Worm (Caenorhabditis elegans) whole organism, early embryonic: ENCODE measurements around the gene F11G11.13.
A peak's percentile ranks its signal among the peaks of the same experiment; 100 is the strongest.

Source experiments
- B0310.2 ChIP-seq: sonication (generic microtip); optimal IDR thresholded peaks from 2 replicates; lab custom pipeline; 2016; ENCODE audit warnings: mild to moderate bottlenecking, missing genetic modification characterization, missing compliant biosample characterization
- F13C5.2 ChIP-seq: sonication (generic microtip); optimal IDR thresholded peaks from 2 replicates; lab custom pipeline; 2017; ENCODE audit warnings: mild to moderate bottlenecking, missing genetic modification characterization, inconsistent platforms, missing compliant biosample characterization
- aly-1 ChIP-seq: sonication (generic microtip); optimal IDR thresholded peaks from 2 replicates; lab custom pipeline; 2016; ENCODE audit warnings: missing genetic modification characterization, missing compliant biosample characterization
- ama-1 ChIP-seq: fragments of 150-350 bp; optimal IDR thresholded peaks from 2 replicates; lab custom pipeline; 2014
- ceh-13 ChIP-seq: fragments of 200-800 bp; sonication (Bioruptor generic); optimal IDR thresholded peaks from 2 replicates; lab custom pipeline; 2018; ENCODE audit warnings: mild to moderate bottlenecking, missing genetic modification characterization, missing compliant biosample characterization
- ceh-36 ChIP-seq: sonication (generic microtip); optimal IDR thresholded peaks from 2 replicates; lab custom pipeline; 2016; ENCODE audit warnings: missing genetic modification characterization, inconsistent platforms, missing compliant biosample characterization
- ets-7 ChIP-seq: sonication (generic microtip); optimal IDR thresholded peaks from 2 replicates; lab custom pipeline; 2016; ENCODE audit warnings: missing genotype, missing genetic modification characterization, missing compliant biosample characterization
- flt-1 ChIP-seq: fragments of 200-800 bp; sonication (Bioruptor generic); IDR thresholded peaks from 2 replicates; pipeline ENCODE4 v1.3.6; 2022; ENCODE audit warnings: missing genetic modification characterization, missing compliant biosample characterization
- hmbx-1 ChIP-seq: sonication (generic microtip); optimal IDR thresholded peaks from 2 replicates; lab custom pipeline; 2016; ENCODE audit warnings: mild to moderate bottlenecking, missing genetic modification characterization, missing compliant biosample characterization
- hmg-4 ChIP-seq: fragments of 200-800 bp; sonication (Bioruptor generic); optimal IDR thresholded peaks from 2 replicates; lab custom pipeline; 2018; ENCODE audit warnings: mild to moderate bottlenecking, missing genetic modification characterization, missing compliant biosample characterization
- hnd-1 ChIP-seq: sonication (generic microtip); optimal IDR thresholded peaks from 2 replicates; lab custom pipeline; 2016; ENCODE audit warnings: missing genetic modification characterization, missing compliant biosample characterization
- pes-1 ChIP-seq: fragments of 200-800 bp; sonication (Bioruptor generic); IDR thresholded peaks from 2 replicates; pipeline ENCODE4 v1.3.6; 2022; ENCODE audit warnings: missing genetic modification reagents, missing genetic modification characterization, missing compliant biosample characterization
- scrt-1 ChIP-seq: fragments of 200-800 bp; sonication (Bioruptor generic); IDR thresholded peaks from 2 replicates; pipeline ENCODE4 v1.3.6; 2022; ENCODE audit warnings: missing genetic modification characterization, missing compliant biosample characterization
- sea-1 ChIP-seq: fragments of 200-800 bp; sonication (Bioruptor generic); conservative IDR thresholded peaks from 2 replicates; pipeline ENCODE4 v1.3.6; 2022; ENCODE audit warnings: missing genetic modification characterization, missing compliant biosample characterization
- tbx-11 ChIP-seq: fragments of 200-800 bp; sonication (Bioruptor generic); IDR thresholded peaks from 2 replicates; pipeline ENCODE4 v1.3.6; 2022; ENCODE audit warnings: missing genetic modification characterization, missing compliant biosample characterization
- tbx-37 ChIP-seq: fragments of 200-800 bp; sonication (Bioruptor generic); conservative IDR thresholded peaks from 2 replicates; pipeline ENCODE4 v1.3.6; 2022; ENCODE audit warnings: missing genetic modification reagents, missing genetic modification characterization, missing compliant biosample characterization
- tra-4 ChIP-seq: sonication (generic microtip); optimal IDR thresholded peaks from 2 replicates; lab custom pipeline; 2017; ENCODE audit warnings: missing genetic modification characterization, missing compliant biosample characterization

The F11G11.13 gene

ce11 chrII:4882498-4882897 is 6.5 kb upstream of the F11G11.13 start:
- TF ChIP-seq scrt-1 (GFP tag; lab: Robert Waterston, UW) (no peak), hmg-4 (no peak), B0310.2 (tag; lab: Kevin White, UChicago) (no peak), ceh-36 (tag; lab: Kevin White, UChicago) (no peak), F13C5.2 (no peak), aly-1 (tag; lab: Kevin White, UChicago) (no peak), tbx-11 (GFP tag; lab: Robert Waterston, UW) (no peak), tbx-37 (no peak), ceh-13 (GFP tag; lab: Kevin White, UChicago) (no peak), ets-7 (tag; lab: Kevin White, UChicago) (no peak), pes-1 (GFP tag; lab: Robert Waterston, UW) (no peak), tra-4 (tag; lab: Kevin White, UChicago) (no peak), ama-1 (lab: Kevin White, UChicago) (no peak), sea-1 (no peak), flt-1 (GFP tag; lab: Robert Waterston, UW) (no peak), hmbx-1 (tag; lab: Kevin White, UChicago) (no peak), hnd-1 (tag; lab: Kevin White, UChicago) (no peak)

ce11 chrII:4881727-4882126 is 5.7 kb upstream of the F11G11.13 start, which contains the start of gene gst-7:
Gene gst-7 (plus strand): TSS chrII:4882062.
- no peak for TF ChIP-seq sea-1
- TF ChIP-seq ceh-13 (GFP tag; lab: Kevin White, UChicago): no peak
- no peak for TF ChIP-seq hnd-1 (tag; lab: Kevin White, UChicago)
- TF ChIP-seq tbx-11 (GFP tag; lab: Robert Waterston, UW): no peak
- TF ChIP-seq tra-4 (tag; lab: Kevin White, UChicago): no peak
- TF ChIP-seq ceh-36 (tag; lab: Kevin White, UChicago): no peak
- no peak for TF ChIP-seq hmbx-1 (tag; lab: Kevin White, UChicago)
- TF ChIP-seq flt-1 (GFP tag; lab: Robert Waterston, UW): no peak

ce11 chrII:4879629-4880028 is 3.6 kb upstream of the F11G11.13 start, which contains the start of gene gst-6:
Gene gst-6 (plus strand): TSS chrII:4879891.
- TF ChIP-seq F13C5.2: no peak
- no peak for TF ChIP-seq ceh-13 (GFP tag; lab: Kevin White, UChicago)

- TF ChIP-seq tbx-37: no peak
- TF ChIP-seq ceh-36 (tag; lab: Kevin White, UChicago): no peak
These were observed 1.6 kb downstream of the F11G11.13 start, which contains the start of gene F11G11.15 for ce11 chrII:4874335-4874861. Gene F11G11.15 (plus strand): TSS chrII:4874845.

- TF ChIP-seq F13C5.2: no peak
- no peak for TF ChIP-seq ceh-36 (tag; lab: Kevin White, UChicago)
- TF ChIP-seq flt-1 (GFP tag; lab: Robert Waterston, UW): no peak
- no peak for TF ChIP-seq tra-4 (tag; lab: Kevin White, UChicago)
- no peak for TF ChIP-seq ama-1 (lab: Kevin White, UChicago)
- TF ChIP-seq hmg-4: no peak
- TF ChIP-seq hmbx-1 (tag; lab: Kevin White, UChicago): no peak
- TF ChIP-seq pes-1 (GFP tag; lab: Robert Waterston, UW): no peak
- no peak for TF ChIP-seq scrt-1 (GFP tag; lab: Robert Waterston, UW)
- no peak for TF ChIP-seq ets-7 (tag; lab: Kevin White, UChicago)
- no peak for TF ChIP-seq ceh-13 (GFP tag; lab: Kevin White, UChicago)
- no peak for TF ChIP-seq aly-1 (tag; lab: Kevin White, UChicago)
- no peak for TF ChIP-seq tbx-37
- TF ChIP-seq tbx-11 (GFP tag; lab: Robert Waterston, UW): no peak
- no peak for TF ChIP-seq hnd-1 (tag; lab: Kevin White, UChicago)
- TF ChIP-seq sea-1: no peak
These were observed 3.0 kb downstream of the F11G11.13 start, which contains the start of gene col-73 for ce11 chrII:4873029-4873428. Gene col-73 (minus strand): TSS chrII:4873129.

ce11 chrII:4872359-4872758 is 3.6 kb downstream of the F11G11.13 start:
- TF ChIP-seq sea-1: 0 out of 2 replicates have a peak, but pooled peaks have one; percentile 24

- no peak for TF ChIP-seq hnd-1 (tag; lab: Kevin White, UChicago)
- no peak for TF ChIP-seq hmg-4
- no peak for TF ChIP-seq tbx-11 (GFP tag; lab: Robert Waterston, UW)
- TF ChIP-seq F13C5.2: no peak
- TF ChIP-seq aly-1 (tag; lab: Kevin White, UChicago): no peak
- TF ChIP-seq ets-7 (tag; lab: Kevin White, UChicago): no peak
- TF ChIP-seq flt-1 (GFP tag; lab: Robert Waterston, UW): no peak
- no peak for TF ChIP-seq pes-1 (GFP tag; lab: Robert Waterston, UW)
- no peak for TF ChIP-seq tra-4 (tag; lab: Kevin White, UChicago)
These were observed 4.1 kb downstream of the F11G11.13 start for ce11 chrII:4871834-4872233.

- TF ChIP-seq F13C5.2 (no peak), aly-1 (tag; lab: Kevin White, UChicago) (no peak), B0310.2 (tag; lab: Kevin White, UChicago) (no peak), ceh-36 (tag; lab: Kevin White, UChicago) (no peak), tbx-37 (no peak), pes-1 (GFP tag; lab: Robert Waterston, UW) (no peak)
These were observed 5.3 kb downstream of the F11G11.13 start, which contains the start of gene col-20 for ce11 chrII:4870691-4871090. Gene col-20 (minus strand): TSS chrII:4870791.
